Worm (Caenorhabditis elegans) whole organism, L3 larva: Measurements from ENCODE around the gene F57F4.1.

ENCODE experiments used
- lin-39 ChIP-seq: fragments of 150-350 bp; optimal IDR thresholded peaks from 2 replicates; lab custom pipeline; 2018; ENCODE audit warnings: missing biosample characterization, missing genetic modification reagents, missing genetic modification characterization
- nfya-1 ChIP-seq: sonication (generic microtip); optimal IDR thresholded peaks from 2 replicates; lab custom pipeline; 2017; ENCODE audit warnings: missing genetic modification characterization, mild to moderate bottlenecking, missing compliant biosample characterization, antibody characterized with exemption, moderate library complexity; ENCODE audit not compliant: insufficient read depth
- nhr-11 ChIP-seq: fragments of 150-350 bp; optimal IDR thresholded peaks from 2 replicates; lab custom pipeline; 2014; ENCODE audit warnings: missing biosample characterization, missing genetic modification characterization
- nhr-25 ChIP-seq: sonication (generic microtip); optimal IDR thresholded peaks from 2 replicates; lab custom pipeline; 2017; ENCODE audit warnings: missing biosample characterization, missing genetic modification characterization
- nhr-28 ChIP-seq: fragments of 150-350 bp; optimal IDR thresholded peaks from 2 replicates; lab custom pipeline; 2014; ENCODE audit warnings: missing biosample characterization, missing genetic modification characterization
- pqm-1 ChIP-seq: fragments of 150-350 bp; optimal IDR thresholded peaks from 2 replicates; lab custom pipeline; 2017; ENCODE audit warnings: missing biosample characterization, missing genetic modification characterization, inconsistent platforms
- skn-1 ChIP-seq: fragments of 150-350 bp; optimal IDR thresholded peaks from 2 replicates; lab custom pipeline; 2014; ENCODE audit warnings: missing biosample characterization, missing genetic modification characterization

- TF ChIP-seq skn-1 (no peak), pqm-1 (tag; lab: Kevin White, UChicago) (no peak), nhr-28 (tag; lab: Kevin White, UChicago) (no peak), nfya-1 (tag; lab: Kevin White, UChicago) (peak; percentile 37), nhr-11 (no peak), lin-39 (no peak), nhr-25 (tag; lab: Kevin White, UChicago) (peak; percentile 96)
These were observed 36.1 kb upstream of the F57F4.1 start for ce11 chrV:6354202-6354601.
